Worm (Caenorhabditis elegans) whole organism, L4/young adult: ENCODE measurements around the gene ser-1.

Experiments
- dao-5 ChIP-seq: sonication (generic microtip); optimal IDR thresholded peaks from 2 replicates; lab custom pipeline; 2016; ENCODE audit warnings: missing genotype, missing genetic modification characterization, moderate library complexity, missing compliant biosample characterization
- him-1 ChIP-seq: sonication (generic microtip); optimal IDR thresholded peaks from 2 replicates; lab custom pipeline; 2016; ENCODE audit warnings: missing genotype, missing genetic modification reagents, missing genetic modification characterization, missing compliant biosample characterization

- TF ChIP-seq him-1 (tag; lab: Kevin White, UChicago) (no peak), dao-5 (tag; lab: Kevin White, UChicago) (no peak)
These were observed 25.6 kb upstream of the ser-1 start, which contains the start of gene K08B5.2 for ce11 chrX:16553845-16554426.
